Fruit fly (Drosophila melanogaster) whole organism, embryonic: ENCODE measurements around the gene Usp30.

Source experiments
- CG10543 ChIP-seq: fragments of 200-800 bp; sonication (Bioruptor generic); optimal IDR thresholded peaks from 3 replicates; lab custom pipeline; 2017; ENCODE audit warnings: missing biosample characterization, mild to moderate bottlenecking, missing genetic modification characterization, moderate library complexity
- CG10979 ChIP-seq: fragments of 200-800 bp; sonication (Bioruptor generic); optimal IDR thresholded peaks from 2 replicates; lab custom pipeline; 2018; ENCODE audit warnings: missing biosample characterization, mild to moderate bottlenecking, missing genetic modification characterization, moderate library complexity
- CG11085 ChIP-seq: fragments of 200-800 bp; sonication (Bioruptor generic); IDR thresholded peaks from 2 replicates; pipeline ENCODE4 v1.3.6; 2022; ENCODE audit warnings: missing biosample characterization, missing genetic modification characterization
- CG15479 ChIP-seq: fragments of 200-800 bp; sonication (Bioruptor generic); optimal IDR thresholded peaks from 3 replicates; lab custom pipeline; 2019; ENCODE audit warnings: missing biosample characterization, mild to moderate bottlenecking, missing genetic modification characterization, moderate library complexity
- CG17361 ChIP-seq: fragments of 200-800 bp; sonication (Bioruptor generic); IDR thresholded peaks from 3 replicates; pipeline ENCODE4 v1.3.6; 2022; ENCODE audit warnings: missing biosample characterization, missing genetic modification characterization
- CG17385 ChIP-seq: fragments of 200-800 bp; sonication (Bioruptor generic); optimal IDR thresholded peaks from 3 replicates; lab custom pipeline; 2018; ENCODE audit warnings: missing biosample characterization, mild to moderate bottlenecking, missing genetic modification characterization
- CG1832 ChIP-seq: fragments of 200-800 bp; sonication (Bioruptor generic); optimal IDR thresholded peaks from 2 replicates; lab custom pipeline; 2017; ENCODE audit warnings: missing biosample characterization, mild to moderate bottlenecking, missing genetic modification characterization, inconsistent platforms
- CG30020 ChIP-seq: fragments of 200-800 bp; optimal IDR thresholded peaks from 2 replicates; lab custom pipeline; 2019; ENCODE audit warnings: missing biosample characterization, mild to moderate bottlenecking, missing genetic modification characterization, moderate library complexity
- CG33213 ChIP-seq: fragments of 200-800 bp; sonication (Bioruptor generic); optimal IDR thresholded peaks from 3 replicates; lab custom pipeline; 2016; ENCODE audit warnings: missing biosample characterization, missing genetic modification characterization
- CG3995 ChIP-seq: fragments of 200-800 bp; sonication (Bioruptor generic); optimal IDR thresholded peaks from 3 replicates; lab custom pipeline; 2016; ENCODE audit warnings: missing biosample characterization, missing genetic modification characterization
- CG4360 ChIP-seq: fragments of 200-800 bp; sonication (Bioruptor generic); IDR thresholded peaks from 2 replicates; pipeline ENCODE4 v1.3.6; 2022; ENCODE audit warnings: missing biosample characterization, missing genetic modification characterization
- CG7987 ChIP-seq: fragments of 200-800 bp; sonication (Bioruptor generic); optimal IDR thresholded peaks from 2 replicates; lab custom pipeline; 2018; ENCODE audit warnings: missing biosample characterization, mild to moderate bottlenecking, missing genetic modification characterization, moderate library complexity
- CG9932 ChIP-seq: fragments of 200-800 bp; sonication (Bioruptor generic); IDR thresholded peaks from 2 replicates; pipeline ENCODE4 v1.3.6; 2022; ENCODE audit warnings: missing biosample characterization, missing genetic modification characterization
- CHES-1-like ChIP-seq: fragments of 200-800 bp; sonication (Bioruptor generic); optimal IDR thresholded peaks from 2 replicates; lab custom pipeline; 2016; ENCODE audit warnings: missing biosample characterization, missing genetic modification characterization
- Doc2 ChIP-seq: fragments of 200-800 bp; sonication (Bioruptor generic); IDR thresholded peaks from 2 replicates; pipeline ENCODE4 v1.3.6; 2022; ENCODE audit warnings: missing biosample characterization, missing genetic modification characterization
- Dref ChIP-seq: fragments of 200-800 bp; sonication (Bioruptor generic); IDR thresholded peaks from 2 replicates; pipeline ENCODE4 v1.3.6; 2022; ENCODE audit warnings: missing biosample characterization, missing genetic modification characterization
- Drgx ChIP-seq: fragments of 200-800 bp; sonication (Bioruptor generic); IDR thresholded peaks from 2 replicates; pipeline ENCODE4 v1.3.6; 2022; ENCODE audit warnings: missing biosample characterization, missing genetic modification characterization
- E2f2 ChIP-seq: fragments of 200-800 bp; sonication (Bioruptor generic); IDR thresholded peaks from 2 replicates; pipeline ENCODE4 v1.3.6; 2022; ENCODE audit warnings: missing biosample characterization, missing genetic modification characterization
- ERR ChIP-seq: fragments of 200-800 bp; sonication (Bioruptor generic); optimal IDR thresholded peaks from 2 replicates; lab custom pipeline; 2016; ENCODE audit warnings: missing biosample characterization, missing genetic modification characterization
- Hr78 ChIP-seq, 2 experiments: fragments of 200-800 bp in 1 of 2; fragments of >200 bp in 1 of 2; sonication (Bioruptor generic) in 1 of 2; optimal IDR thresholded peaks; 2 replicates each; lab custom pipeline; 2017 to 2019; ENCODE audit warnings: missing biosample characterization in 2 of 2, missing genetic modification characterization in 2 of 2, mild to moderate bottlenecking in 1 of 2, moderate library complexity in 1 of 2
- Kr ChIP-seq: fragments of 200-800 bp; sonication (Bioruptor generic); optimal IDR thresholded peaks from 2 replicates; lab custom pipeline; 2017; ENCODE audit warnings: missing biosample characterization, mild to moderate bottlenecking, missing genetic modification characterization
- Pdp1 ChIP-seq, 2 experiments: fragments of 200-800 bp; sonication (Bioruptor generic); optimal IDR thresholded peaks; 3 replicates each; lab custom pipeline; 2016; ENCODE audit warnings: missing biosample characterization in 2 of 2, missing genetic modification characterization in 2 of 2, mild to moderate bottlenecking in 1 of 2, moderate library complexity in 1 of 2
- Sox100B ChIP-seq: fragments of 200-800 bp; sonication (Bioruptor generic); optimal IDR thresholded peaks from 3 replicates; lab custom pipeline; 2018; ENCODE audit warnings: missing biosample characterization, mild to moderate bottlenecking, missing genetic modification characterization
- Taf1 ChIP-seq: fragments of 200-800 bp; sonication (Bioruptor generic); IDR thresholded peaks from 2 replicates; pipeline ENCODE4 v1.3.6; 2022; ENCODE audit warnings: missing biosample characterization, missing genetic modification characterization
- Tbp ChIP-seq: fragments of >200 bp; optimal IDR thresholded peaks from 2 replicates; lab custom pipeline; 2018; ENCODE audit warnings: missing biosample characterization, missing genetic modification characterization
- Trl ChIP-seq, 3 experiments: fragments of >200 bp in 2 of 3; fragments of 200-800 bp in 1 of 3; sonication (Bioruptor generic) in 1 of 3; optimal IDR thresholded peaks; 2 replicates in 1 of 3; 3 replicates in 2 of 3; lab custom pipeline; 2016 to 2017; ENCODE audit warnings: missing biosample characterization in 1 of 3, missing genetic modification characterization in 1 of 3
- cas ChIP-seq: fragments of 200-800 bp; sonication (Bioruptor generic); IDR thresholded peaks from 2 replicates; pipeline ENCODE4 v1.3.6; 2022; ENCODE audit warnings: missing biosample characterization, missing genetic modification characterization
- chinmo ChIP-seq: fragments of 200-800 bp; sonication (Bioruptor generic); IDR thresholded peaks from 4 replicates; pipeline ENCODE4 v1.3.6; 2022; ENCODE audit warnings: missing biosample characterization, missing genetic modification characterization; ENCODE audit not compliant: partially characterized antibody
- chm ChIP-seq: fragments of 200-800 bp; sonication (Bioruptor generic); IDR thresholded peaks from 2 replicates; pipeline ENCODE4 v1.3.6; 2022; ENCODE audit warnings: missing biosample characterization, missing genetic modification characterization
- ci ChIP-seq: fragments of 200-800 bp; sonication (Bioruptor generic); IDR thresholded peaks from 3 replicates; pipeline ENCODE4 v1.3.6; 2022; ENCODE audit warnings: missing biosample characterization, missing genetic modification characterization
- crol ChIP-seq: fragments of 200-800 bp; sonication (Bioruptor generic); IDR thresholded peaks from 2 replicates; pipeline ENCODE4 v1.3.6; 2022; ENCODE audit warnings: missing biosample characterization, missing genetic modification characterization
- ewg ChIP-seq: fragments of 200-800 bp; sonication (Bioruptor generic); optimal IDR thresholded peaks from 3 replicates; lab custom pipeline; 2017; ENCODE audit warnings: mild to moderate bottlenecking, missing biosample characterization, missing genetic modification reagents, missing genetic modification characterization
- fd96Cb ChIP-seq: fragments of 200-800 bp; sonication (Bioruptor generic); optimal IDR thresholded peaks from 2 replicates; lab custom pipeline; 2018; ENCODE audit warnings: missing biosample characterization, mild to moderate bottlenecking, missing genetic modification characterization, moderate library complexity
- ftz-f1 ChIP-seq: fragments of 200-800 bp; sonication (Bioruptor generic); optimal IDR thresholded peaks from 2 replicates; lab custom pipeline; 2016; ENCODE audit warnings: missing biosample characterization, missing genetic modification characterization
- fu2 ChIP-seq: fragments of 200-800 bp; sonication (Bioruptor generic); optimal IDR thresholded peaks from 2 replicates; lab custom pipeline; 2016; ENCODE audit warnings: missing biosample characterization, missing genetic modification characterization
- gcm ChIP-seq: fragments of 200-800 bp; sonication (Bioruptor generic); optimal IDR thresholded peaks from 2 replicates; lab custom pipeline; 2019; ENCODE audit warnings: missing biosample characterization, mild to moderate bottlenecking, missing genetic modification characterization, moderate library complexity
- gro ChIP-seq: fragments of 200-800 bp; sonication (Bioruptor generic); optimal IDR thresholded peaks from 2 replicates; lab custom pipeline; 2016; ENCODE audit warnings: missing biosample characterization, missing genetic modification characterization
- jing ChIP-seq: fragments of 200-800 bp; sonication (Bioruptor generic); optimal IDR thresholded peaks from 2 replicates; lab custom pipeline; 2018; ENCODE audit warnings: missing biosample characterization, mild to moderate bottlenecking, missing genetic modification characterization
- kni ChIP-seq: fragments of 200-800 bp; sonication (Bioruptor generic); optimal IDR thresholded peaks from 3 replicates; lab custom pipeline; 2017; ENCODE audit warnings: mild to moderate bottlenecking, missing biosample characterization, missing genetic modification reagents, missing genetic modification characterization
- lbe ChIP-seq: fragments of 200-800 bp; sonication (Bioruptor generic); optimal IDR thresholded peaks from 2 replicates; lab custom pipeline; 2016; ENCODE audit warnings: missing biosample characterization, mild to moderate bottlenecking, missing genetic modification characterization
- maf-S ChIP-seq: fragments of 200-800 bp; sonication (Bioruptor generic); optimal IDR thresholded peaks from 2 replicates; lab custom pipeline; 2016; ENCODE audit warnings: missing biosample characterization, missing genetic modification characterization
- mld ChIP-seq: fragments of 200-800 bp; sonication (Bioruptor generic); IDR thresholded peaks from 3 replicates; pipeline ENCODE4 v1.3.6; 2022; ENCODE audit warnings: missing biosample characterization, missing genetic modification characterization; ENCODE audit not compliant: partially characterized antibody
- oc ChIP-seq: fragments of 200-800 bp; sonication (Bioruptor generic); optimal IDR thresholded peaks from 2 replicates; lab custom pipeline; 2018; ENCODE audit warnings: missing biosample characterization, mild to moderate bottlenecking, missing genetic modification characterization, moderate library complexity
- pros ChIP-seq: fragments of 200-800 bp; sonication (Bioruptor generic); optimal IDR thresholded peaks from 3 replicates; lab custom pipeline; 2019; ENCODE audit warnings: missing biosample characterization, mild to moderate bottlenecking, missing genetic modification characterization, moderate library complexity
- rib ChIP-seq: fragments of 200-800 bp; sonication (Bioruptor generic); IDR thresholded peaks from 2 replicates; pipeline ENCODE4 v1.3.6; 2022; ENCODE audit warnings: missing biosample characterization, missing genetic modification characterization
- sd ChIP-seq: fragments of 200-800 bp; sonication (Bioruptor generic); optimal IDR thresholded peaks from 3 replicates; lab custom pipeline; 2018; ENCODE audit warnings: missing biosample characterization, mild to moderate bottlenecking, missing genetic modification characterization, moderate library complexity
- sens ChIP-seq: fragments of 200-800 bp; sonication (Bioruptor generic); peaks from one replicate; lab custom pipeline; 2016; ENCODE audit warnings: missing biosample characterization, missing genetic modification characterization
- yki ChIP-seq: fragments of >200 bp; optimal IDR thresholded peaks from 3 replicates; lab custom pipeline; 2018
- zen ChIP-seq: fragments of 200-800 bp; sonication (Bioruptor generic); optimal IDR thresholded peaks from 3 replicates; lab custom pipeline; 2018; ENCODE audit warnings: missing biosample characterization, mild to moderate bottlenecking, missing genetic modification characterization, moderate library complexity
- zfh2 ChIP-seq: fragments of 200-800 bp; sonication (Bioruptor generic); optimal IDR thresholded peaks from 2 replicates; lab custom pipeline; 2016; ENCODE audit warnings: missing biosample characterization, missing genetic modification characterization

Usp30 gene

dm6 chrX:5904377-5905085, 24.9 kb upstream of the Usp30 start (continued):
- TF ChIP-seq Hr78 (GFP tag; optimal IDR thresholded peaks at IDR 0.05; lab: Kevin White, UChicago) (peak in 1 of 2 experiments; percentile 15), Kr (peak; percentile 56), pros (GFP tag; lab: Kevin White, UChicago) (peak; percentile 43), chinmo (GFP tag; lab: Robert Waterston, UW) (0 out of 4 replicates have a peak, but pooled peaks have one; percentile 60), kni (GFP tag; lab: Kevin White, UChicago) (peak; percentile 75), CG15479 (GFP tag; lab: Kevin White, UChicago) (peak; percentile 17), E2f2 (GFP tag; lab: Robert Waterston, UW) (0 out of 2 replicates have a peak, but pooled peaks have one; percentile 21), CG17361 (GFP tag; lab: Robert Waterston, UW) (no peak), CHES-1-like (GFP tag; lab: Kevin White, UChicago) (peak; percentile 0), yki (lab: Kevin White, UChicago) (peak; percentile 11), CG1832 (peak; percentile 70), sens (peak; percentile 77), lbe (GFP tag; lab: Kevin White, UChicago) (peak; percentile 24), oc (tag; lab: Kevin White, UChicago) (peak; percentile 48), gro (GFP tag; lab: Kevin White, UChicago) (no peak), cas (no peak), crol (GFP tag; lab: Robert Waterston, UW) (peak; percentile 51; the same call in 1 of the 2 replicates), rib (GFP tag; lab: Robert Waterston, UW) (0 out of 2 replicates have a peak, but pooled peaks have one; percentile 40), ERR (GFP tag; lab: Kevin White, UChicago) (no peak), CG10543 (GFP tag; lab: Kevin White, UChicago) (no peak), fu2 (GFP tag; lab: Kevin White, UChicago) (no peak), ewg (GFP tag; lab: Kevin White, UChicago) (peak; percentile 57), CG33213 (no peak), sd (peak; percentile 64), gcm (peak; percentile 57), Pdp1 (GFP tag; optimal IDR thresholded peaks at IDR 0.05; lab: Kevin White, UChicago) (peak in 1 of 2 experiments; percentile 26), mld (GFP tag; lab: Robert Waterston, UW) (no peak), zen (tag; lab: Kevin White, UChicago) (peak; percentile 2), CG17385 (GFP tag; lab: Kevin White, UChicago) (peak; percentile 72), zfh2 (GFP tag; lab: Kevin White, UChicago) (no peak), CG4360 (GFP tag; lab: Robert Waterston, UW) (peak; percentile 50), Trl (optimal IDR thresholded peaks at IDR 0.05; lab: Kevin White, UChicago) (peak; percentile 65 to 82), Trl (GFP tag; optimal IDR thresholded peaks at IDR 0.05; lab: Kevin White, UChicago) (no peak), fd96Cb (tag; lab: Kevin White, UChicago) (no peak), CG10979 (tag; lab: Kevin White, UChicago) (peak; percentile 12)
- TF ChIP-seq, all 482 proteins: peak for 38

- TF ChIP-seq CG4360 (GFP tag; lab: Robert Waterston, UW) (no peak), Taf1 (GFP tag; lab: Robert Waterston, UW) (no peak), fd96Cb (tag; lab: Kevin White, UChicago) (no peak), CG7987 (GFP tag; lab: Kevin White, UChicago) (no peak), CG9932 (no peak), ftz-f1 (GFP tag; lab: Kevin White, UChicago) (no peak), sens (peak; percentile 41), CG3995 (no peak), chm (GFP tag; lab: Robert Waterston, UW) (peak; percentile 44; the same call in 1 of the 2 replicates), ci (no peak), Sox100B (GFP tag; lab: Kevin White, UChicago) (no peak), Drgx (GFP tag; lab: Robert Waterston, UW) (no peak), CG11085 (GFP tag; lab: Robert Waterston, UW) (no peak), Doc2 (no peak), Dref (GFP tag; lab: Robert Waterston, UW) (no peak), maf-S (GFP tag; lab: Kevin White, UChicago) (no peak), jing (GFP tag; lab: Kevin White, UChicago) (no peak), Tbp (GFP tag; lab: Kevin White, UChicago) (no peak), CG30020 (tag; lab: Kevin White, UChicago) (no peak)
These were observed 23.1 kb upstream of the Usp30 start for dm6 chrX:5902701-5903100.
